Worm (Caenorhabditis elegans) whole organism, L3 larva: ENCODE data around the gene sas-6.

Experiments
- ama-1 ChIP-seq: fragments of 150-350 bp; optimal IDR thresholded peaks from 2 replicates; lab custom pipeline; 2018
- ceh-9 ChIP-seq: sonication (generic microtip); optimal IDR thresholded peaks from 2 replicates; lab custom pipeline; 2018; ENCODE audit warnings: missing biosample characterization, missing genetic modification characterization
- daf-12 ChIP-seq: fragments of 150-350 bp; optimal IDR thresholded peaks from 2 replicates; lab custom pipeline; 2014; ENCODE audit warnings: missing biosample characterization, missing genetic modification reagents, missing genetic modification characterization
- eor-1 ChIP-seq, 2 experiments: fragments of 150-350 bp; optimal IDR thresholded peaks; 2 replicates each; lab custom pipeline; 2014 to 2018; ENCODE audit warnings: missing biosample characterization in 2 of 2, missing genetic modification characterization in 2 of 2
- fkh-2 ChIP-seq: fragments of 150-350 bp; optimal IDR thresholded peaks from 2 replicates; lab custom pipeline; 2014; ENCODE audit warnings: missing biosample characterization, missing genetic modification reagents, missing genetic modification characterization
- hmg-11 ChIP-seq: sonication (generic microtip); optimal IDR thresholded peaks from 2 replicates; lab custom pipeline; 2016; ENCODE audit warnings: missing genetic modification characterization, missing compliant biosample characterization
- lin-15B ChIP-seq: fragments of 150-350 bp; optimal IDR thresholded peaks from 2 replicates; lab custom pipeline; 2014; ENCODE audit warnings: missing biosample characterization, missing genetic modification characterization
- mdl-1 ChIP-seq: fragments of 150-350 bp; optimal IDR thresholded peaks from 2 replicates; lab custom pipeline; 2014; ENCODE audit warnings: missing biosample characterization, missing genetic modification characterization
- nfya-1 ChIP-seq: sonication (generic microtip); optimal IDR thresholded peaks from 2 replicates; lab custom pipeline; 2017; ENCODE audit warnings: missing genetic modification characterization, mild to moderate bottlenecking, missing compliant biosample characterization, antibody characterized with exemption, moderate library complexity; ENCODE audit not compliant: insufficient read depth
- nhr-11 ChIP-seq: fragments of 150-350 bp; optimal IDR thresholded peaks from 2 replicates; lab custom pipeline; 2014; ENCODE audit warnings: missing biosample characterization, missing genetic modification characterization
- nhr-12 ChIP-seq: fragments of 150-350 bp; optimal IDR thresholded peaks from 2 replicates; lab custom pipeline; 2014; ENCODE audit warnings: missing biosample characterization, missing genetic modification characterization
- nhr-28 ChIP-seq: fragments of 150-350 bp; optimal IDR thresholded peaks from 2 replicates; lab custom pipeline; 2014; ENCODE audit warnings: missing biosample characterization, missing genetic modification characterization
- nhr-43 ChIP-seq: sonication (generic microtip); optimal IDR thresholded peaks from 2 replicates; lab custom pipeline; 2016; ENCODE audit warnings: mild to moderate bottlenecking, missing genetic modification characterization, missing compliant biosample characterization; ENCODE audit not compliant: poor library complexity, severe bottlenecking
- nhr-77 ChIP-seq: fragments of 150-350 bp; optimal IDR thresholded peaks from 2 replicates; lab custom pipeline; 2014; ENCODE audit warnings: missing biosample characterization, missing genetic modification characterization
- pha-4 ChIP-seq: fragments of 150-350 bp; optimal IDR thresholded peaks from 2 replicates; lab custom pipeline; 2014; ENCODE audit warnings: missing biosample characterization, missing genetic modification reagents, missing genetic modification characterization
- pqm-1 ChIP-seq: fragments of 150-350 bp; optimal IDR thresholded peaks from 2 replicates; lab custom pipeline; 2017; ENCODE audit warnings: missing biosample characterization, missing genetic modification characterization, inconsistent platforms
- unc-39 ChIP-seq: sonication (generic microtip); optimal IDR thresholded peaks from 4 replicates; lab custom pipeline; 2017; ENCODE audit warnings: missing biosample characterization, missing genetic modification characterization
- unc-62 ChIP-seq: fragments of 150-350 bp; sonication (generic microtip); optimal IDR thresholded peaks from 4 replicates; lab custom pipeline; 2014; ENCODE audit warnings: missing biosample characterization, missing genetic modification reagents, missing genetic modification characterization
- ztf-11 ChIP-seq: fragments of 150-350 bp; optimal IDR thresholded peaks from 2 replicates; lab custom pipeline; 2014; ENCODE audit warnings: missing biosample characterization, missing genetic modification characterization

Gene sas-6

ce11 chrIV:13755619-13756018 lies 32.9 kb downstream of the sas-6 start:
- no peak for TF ChIP-seq nhr-12 (tag; lab: Kevin White, UChicago)

ce11 chrIV:13750033-13750432 lies 38.5 kb downstream of the sas-6 start, which contains the start of gene sorb-1:
Gene sorb-1 (plus strand): TSS chrIV:13750333.
- no peak for TF ChIP-seq lin-15B
- TF ChIP-seq nhr-11 (tag; lab: Kevin White, UChicago) = no peak
- TF ChIP-seq hmg-11 (tag; lab: Kevin White, UChicago) = no peak

ce11 chrIV:13748798-13749197 lies 39.7 kb downstream of the sas-6 start:
- peak; percentile 2 for TF ChIP-seq nfya-1
- TF ChIP-seq pha-4 (tag; lab: Kevin White, UChicago) = no peak
- no peak for TF ChIP-seq pqm-1 (tag; lab: Kevin White, UChicago)
- no peak for TF ChIP-seq nhr-77 (tag; lab: Kevin White, UChicago)

- no peak for TF ChIP-seq unc-62 (GFP tag; lab: Kevin White, UChicago)
- no peak for TF ChIP-seq ama-1 (lab: Kevin White, UChicago)
- TF ChIP-seq eor-1 (tag; optimal IDR thresholded peaks at IDR 0.05; lab: Kevin White, UChicago) = no peak
Measured at ce11 chrIV:13745409-13745808, 43.1 kb downstream of the sas-6 start, which contains the start of gene C47A4.5. Gene C47A4.5 (plus strand): TSS chrIV:13745709.

- TF ChIP-seq ceh-9 (tag; lab: Kevin White, UChicago) (no peak), mdl-1 (tag; lab: Kevin White, UChicago) (no peak), nhr-43 (tag; lab: Kevin White, UChicago) (no peak), fkh-2 (tag; lab: Kevin White, UChicago) (no peak), ztf-11 (tag; lab: Kevin White, UChicago) (no peak), daf-12 (tag; lab: Kevin White, UChicago) (no peak), unc-62 (GFP tag; lab: Kevin White, UChicago) (no peak), nhr-28 (tag; lab: Kevin White, UChicago) (no peak), unc-39 (tag; lab: Kevin White, UChicago) (no peak)
Measured at ce11 chrIV:13742244-13742643, 46.3 kb downstream of the sas-6 start, which contains the start of gene C47A4.3. Gene C47A4.3 (minus strand): TSS chrIV:13742344.
